Worm (Caenorhabditis elegans) whole organism, late embryonic: ENCODE results near the gene F35E12.10.

Experiments used
- dmd-4 ChIP-seq: sonication (generic microtip); optimal IDR thresholded peaks from 2 replicates; lab custom pipeline; 2016; ENCODE audit warnings: borderline replicate concordance, missing genetic modification characterization, missing compliant biosample characterization
- fkh-6 ChIP-seq: sonication (generic microtip); optimal IDR thresholded peaks from 2 replicates; lab custom pipeline; 2016; ENCODE audit warnings: missing genetic modification characterization, missing compliant biosample characterization
- pros-1 ChIP-seq: fragments of 150-350 bp; optimal IDR thresholded peaks from 2 replicates; lab custom pipeline; 2014; ENCODE audit warnings: missing biosample characterization, missing genetic modification reagents, missing genetic modification characterization

F35E12.10 gene

ce11 chrV:13703960-13704359 is 44.6 kb downstream of the F35E12.10 start, which contains the start of gene T01D3.3:
T01D3.3 (plus strand) TSS chrV:13704271.
- TF ChIP-seq pros-1: peak; percentile 31
- TF ChIP-seq dmd-4: no peak
- peak; percentile 5 for TF ChIP-seq fkh-6
